Worm (Caenorhabditis elegans) whole organism, late embryonic: ENCODE results near the gene rev-1.

Experiments used
- elt-2 ChIP-seq: sonication (generic microtip); optimal IDR thresholded peaks from 2 replicates; lab custom pipeline; 2016; ENCODE audit warnings: missing genetic modification reagents, missing genetic modification characterization, missing compliant biosample characterization
- tbx-7 ChIP-seq: sonication (generic microtip); optimal IDR thresholded peaks from 2 replicates; lab custom pipeline; 2016; ENCODE audit warnings: missing genotype, missing genetic modification characterization, missing compliant biosample characterization

- TF ChIP-seq elt-2 (tag; lab: Kevin White, UChicago) (no peak), tbx-7 (tag; lab: Kevin White, UChicago) (no peak)
These were observed 10.6 kb downstream of the rev-1 start, which contains the start of gene ZK675.4 for ce11 chrII:7911015-7911414.
